Fruit fly (Drosophila melanogaster): ENCODE data around the gene CG43736.

The CG43736 gene

dm6 chrX:6861523-6862077 is 2.1 kb upstream of the CG43736 start (continued):
- no peak for TF ChIP-seq CG6765 (GFP tag; optimal IDR thresholded peaks at IDR 0.05)
- peak; percentile 64; the same call in 1 of the 2 replicates for TF ChIP-seq CG10366 (GFP tag; IDR thresholded peaks at IDR 0.05)
- TF ChIP-seq Dek (tag; optimal IDR thresholded peaks at IDR 0.05): peak; percentile 67
- peak; percentile 12 for TF ChIP-seq CG8281 (tag; optimal IDR thresholded peaks at IDR 0.05)
- 0 out of 3 replicates have a peak, but pooled peaks have one; percentile 36 for TF ChIP-seq CG11560 (tag; IDR thresholded peaks at IDR 0.05)
- TF ChIP-seq CG10267 (tag; optimal IDR thresholded peaks at IDR 0.05): peak; percentile 10
- TF ChIP-seq CG17361 (GFP tag; IDR thresholded peaks at IDR 0.05): peak; percentile 50; the same call in 1 of the 3 replicates
- TF ChIP-seq CG1233 (GFP tag; optimal IDR thresholded peaks at IDR 0.05): peak; percentile 100
- peak; percentile 80 for TF ChIP-seq CG14441 (GFP tag; IDR thresholded peaks at IDR 0.05)
- TF ChIP-seq lov (optimal IDR thresholded peaks at IDR 0.05): no peak
- 0 out of 3 replicates have a peak, but pooled peaks have one; percentile 19 for TF ChIP-seq lov (GFP tag; IDR thresholded peaks at IDR 0.05)
- TF ChIP-seq CG7963 (GFP tag; IDR thresholded peaks at IDR 0.05; ENCODE audit: partially characterized antibody): no peak
- no peak for TF ChIP-seq tll (GFP tag; optimal IDR thresholded peaks at IDR 0.05)
- peak; percentile 55; the same call in 1 of the 2 replicates for TF ChIP-seq HLH3B (GFP tag; IDR thresholded peaks at IDR 0.05)
- TF ChIP-seq Fer3 (tag; optimal IDR thresholded peaks at IDR 0.05): peak; percentile 70
- TF ChIP-seq crc (GFP tag; optimal IDR thresholded peaks at IDR 0.05): no peak
- no peak for TF ChIP-seq Dfd (GFP tag; optimal IDR thresholded peaks at IDR 0.05)
- TF ChIP-seq dm (GFP tag; optimal IDR thresholded peaks at IDR 0.05): peak; percentile 10
- 0 out of 4 replicates have a peak, but pooled peaks have one; percentile 17 for TF ChIP-seq Dll (GFP tag; IDR thresholded peaks at IDR 0.05; ENCODE audit: partially characterized antibody)
- TF ChIP-seq CG1024 (GFP tag; IDR thresholded peaks at IDR 0.05): peak; percentile 30; the same call in 1 of the 2 replicates
- peak; percentile 18 for TF ChIP-seq cwo (GFP tag; optimal IDR thresholded peaks at IDR 0.05)
- peak; percentile 72 for TF ChIP-seq HHEX (GFP tag; optimal IDR thresholded peaks at IDR 0.05)
- TF ChIP-seq CG2116 (GFP tag; optimal IDR thresholded peaks at IDR 0.05): no peak
- TF ChIP-seq Ets97D (GFP tag; optimal IDR thresholded peaks at IDR 0.05): no peak
- TF ChIP-seq lilli (GFP tag; optimal IDR thresholded peaks at IDR 0.05): peak; percentile 54
- TF ChIP-seq CG32767 (GFP tag; IDR thresholded peaks at IDR 0.05): peak; percentile 62; the same call in 1 of the 2 replicates
- peak in 1 of 3 experiments; percentile 74 for TF ChIP-seq Stat92E (GFP tag; optimal IDR thresholded peaks at IDR 0.05)
- TF ChIP-seq Drgx (GFP tag; IDR thresholded peaks at IDR 0.05): peak; percentile 84
- peak; percentile 63; the same call in 2 of the 3 replicates for TF ChIP-seq CG11695 (GFP tag; IDR thresholded peaks at IDR 0.05)
- TF ChIP-seq CG2199 (GFP tag; IDR thresholded peaks at IDR 0.05): peak; percentile 88
- TF ChIP-seq CG11723 (GFP tag; optimal IDR thresholded peaks at IDR 0.05): peak; percentile 17
- peak; percentile 44 for TF ChIP-seq CG9817 (tag; optimal IDR thresholded peaks at IDR 0.05)
- no peak for TF ChIP-seq crp (GFP tag; optimal IDR thresholded peaks at IDR 0.05)
- TF ChIP-seq stc (GFP tag; IDR thresholded peaks at IDR 0.05): 0 out of 2 replicates have a peak, but pooled peaks have one; percentile 13
- no peak for TF ChIP-seq NC2α (GFP tag; optimal IDR thresholded peaks at IDR 0.05)
- peak; percentile 53; the same call in 1 of the 2 replicates for TF ChIP-seq peb (GFP tag; IDR thresholded peaks at IDR 0.05)
- no peak for TF ChIP-seq p53 (GFP tag; optimal IDR thresholded peaks at IDR 0.05)
- no peak for TF ChIP-seq Vsx1 (GFP tag; optimal IDR thresholded peaks at IDR 0.05)
- TF ChIP-seq Eip74EF (GFP tag; optimal IDR thresholded peaks at IDR 0.05): no peak
- TF ChIP-seq ham (GFP tag; IDR thresholded peaks at IDR 0.05): no peak
- 0 out of 2 replicates have a peak, but pooled peaks have one; percentile 25 for TF ChIP-seq bowl (GFP tag; IDR thresholded peaks at IDR 0.05)
- TF ChIP-seq grau (tag; optimal IDR thresholded peaks at IDR 0.05): peak; percentile 64
- TF ChIP-seq mam (GFP tag; optimal IDR thresholded peaks at IDR 0.05): peak; percentile 55
- peak; percentile 17 for TF ChIP-seq az2 (GFP tag; optimal IDR thresholded peaks at IDR 0.05)
- peak; percentile 69 for TF ChIP-seq lmd (GFP tag; IDR thresholded peaks at IDR 0.05)
- no peak for TF ChIP-seq CG17568 (GFP tag; optimal IDR thresholded peaks at IDR 0.05)
- TF ChIP-seq CG18262 (tag; optimal IDR thresholded peaks at IDR 0.05): peak; percentile 69
- peak; percentile 9 for TF ChIP-seq CG17829 (tag; optimal IDR thresholded peaks at IDR 0.05)
- no peak for TF ChIP-seq CG9876 (GFP tag; optimal IDR thresholded peaks at IDR 0.05)

Data from whole organism, embryonic.